Fruit fly (Drosophila melanogaster): ENCODE data around the gene Tango6.

Gene Tango6

DNA sequence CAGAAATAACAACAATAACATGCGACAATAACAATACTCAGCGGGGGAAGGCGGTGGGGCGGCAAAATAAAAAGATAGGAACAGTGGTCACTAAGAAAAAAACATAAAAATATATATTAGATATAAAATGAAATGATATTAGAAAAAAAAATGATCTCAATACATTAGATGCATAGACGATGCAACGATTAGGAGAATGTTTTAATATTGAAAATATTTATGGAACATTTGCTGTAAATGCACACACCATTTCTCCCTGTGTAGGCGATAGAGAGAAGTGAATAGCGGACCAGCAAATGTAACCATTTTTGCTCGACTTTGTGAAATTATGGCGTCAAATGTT is 2.6 kb upstream of the Tango6 start (continued):
- peak; percentile 44 for TF ChIP-seq CG31365 (tag; optimal IDR thresholded peaks at IDR 0.05)
- TF ChIP-seq crp (GFP tag; optimal IDR thresholded peaks at IDR 0.05): no peak
- peak; percentile 76 for TF ChIP-seq scrt (GFP tag; optimal IDR thresholded peaks at IDR 0.05)
- TF ChIP-seq lab (GFP tag; optimal IDR thresholded peaks at IDR 0.05): peak; percentile 95
- peak; percentile 65 for TF ChIP-seq nmo (GFP tag; optimal IDR thresholded peaks at IDR 0.05)
- peak; percentile 85 for TF ChIP-seq CG11696 (GFP tag; IDR thresholded peaks at IDR 0.05)
- TF ChIP-seq ab (GFP tag; optimal IDR thresholded peaks at IDR 0.05): no peak
- no peak for TF ChIP-seq h (optimal IDR thresholded peaks at IDR 0.05)
- TF ChIP-seq CG4360 (GFP tag; IDR thresholded peaks at IDR 0.05): 0 out of 2 replicates have a peak, but pooled peaks have one; percentile 51
- peak; percentile 73 for TF ChIP-seq pho (GFP tag; optimal IDR thresholded peaks at IDR 0.05)
- peak; percentile 95 for TF ChIP-seq CG9932 (GFP tag; IDR thresholded peaks at IDR 0.05)
- TF ChIP-seq Hr51 (GFP tag; optimal IDR thresholded peaks at IDR 0.05): peak; percentile 27 to 63
- TF ChIP-seq CG32772 (GFP tag; IDR thresholded peaks at IDR 0.05): peak; percentile 87
- peak; percentile 89 for TF ChIP-seq CG3281 (GFP tag; optimal IDR thresholded peaks at IDR 0.05)
- TF ChIP-seq schlank (tag; optimal IDR thresholded peaks at IDR 0.05): peak; percentile 49
- peak; percentile 58 for TF ChIP-seq org-1 (GFP tag; optimal IDR thresholded peaks at IDR 0.05)
- no peak for TF ChIP-seq CG10431 (GFP tag; optimal IDR thresholded peaks at IDR 0.05)
- peak; percentile 80 for TF ChIP-seq CG6765 (GFP tag; optimal IDR thresholded peaks at IDR 0.05)
- TF ChIP-seq hth (optimal IDR thresholded peaks at IDR 0.05): no peak
- peak; percentile 67 for TF ChIP-seq CG12391 (tag; optimal IDR thresholded peaks at IDR 0.05)
- TF ChIP-seq CG5245 (GFP tag; optimal IDR thresholded peaks at IDR 0.05): peak; percentile 19
- peak; percentile 78 for TF ChIP-seq CG17612 (GFP tag; IDR thresholded peaks at IDR 0.05)
- no peak for TF ChIP-seq CG6791 (GFP tag; IDR thresholded peaks at IDR 0.05; ENCODE audit: partially characterized antibody)
- peak; percentile 4 for TF ChIP-seq bab2 (GFP tag; optimal IDR thresholded peaks at IDR 0.05)
- TF ChIP-seq H15 (GFP tag; IDR thresholded peaks at IDR 0.05): peak; percentile 81
- no peak for TF ChIP-seq crc (GFP tag; optimal IDR thresholded peaks at IDR 0.05)
- TF ChIP-seq Trl (optimal IDR thresholded peaks at IDR 0.05): no peak
- TF ChIP-seq Trl (GFP tag; optimal IDR thresholded peaks at IDR 0.05): no peak
- peak; percentile 19 for TF ChIP-seq NC2β (GFP tag; optimal IDR thresholded peaks at IDR 0.05)
- peak; percentile 68 for TF ChIP-seq CG8765 (GFP tag; IDR thresholded peaks at IDR 0.05)
- no peak for TF ChIP-seq Mes4 (GFP tag; optimal IDR thresholded peaks at IDR 0.05)
- TF ChIP-seq CG12155 (GFP tag; optimal IDR thresholded peaks at IDR 0.05): peak; percentile 59
- TF ChIP-seq CG18011 (GFP tag; optimal IDR thresholded peaks at IDR 0.05): peak; percentile 31
- peak; percentile 79 for TF ChIP-seq unpg (GFP tag; optimal IDR thresholded peaks at IDR 0.05)
- TF ChIP-seq CG4730 (GFP tag; IDR thresholded peaks at IDR 0.05): peak; percentile 89
- no peak for TF ChIP-seq ewg (GFP tag; optimal IDR thresholded peaks at IDR 0.05)
- TF ChIP-seq Lim3 (GFP tag; IDR thresholded peaks at IDR 0.05): no peak
- TF ChIP-seq CG2678 (tag; optimal IDR thresholded peaks at IDR 0.05): peak; percentile 92
- no peak for TF ChIP-seq CG7745 (tag; optimal IDR thresholded peaks at IDR 0.05)
- TF ChIP-seq cad (GFP tag; optimal IDR thresholded peaks at IDR 0.05): no peak
- TF ChIP-seq kay (GFP tag; optimal IDR thresholded peaks at IDR 0.05): no peak
- TF ChIP-seq CG3065 (GFP tag; optimal IDR thresholded peaks at IDR 0.05): peak; percentile 21
- no peak for TF ChIP-seq CG2116 (GFP tag; optimal IDR thresholded peaks at IDR 0.05)
- peak; percentile 43 for TF ChIP-seq CG17361 (GFP tag; IDR thresholded peaks at IDR 0.05)
- TF ChIP-seq CG1647 (GFP tag; optimal IDR thresholded peaks at IDR 0.05): peak; percentile 25
- peak; percentile 38 for TF ChIP-seq maf-S (GFP tag; optimal IDR thresholded peaks at IDR 0.05)
- TF ChIP-seq YL-1 (GFP tag; optimal IDR thresholded peaks at IDR 0.05): no peak
- TF ChIP-seq en (GFP tag; optimal IDR thresholded peaks at IDR 0.05): no peak
- TF ChIP-seq odd (GFP tag; optimal IDR thresholded peaks at IDR 0.05): peak; percentile 3
- TF ChIP-seq ara (GFP tag; IDR thresholded peaks at IDR 0.05): peak; percentile 71
- no peak for TF ChIP-seq CTCF (GFP tag; optimal IDR thresholded peaks at IDR 0.05)
- peak; percentile 8 for TF ChIP-seq CG16815 (GFP tag; optimal IDR thresholded peaks at IDR 0.05)
- peak; percentile 90 for TF ChIP-seq ham (GFP tag; IDR thresholded peaks at IDR 0.05)
- peak; percentile 66 for TF ChIP-seq CG31441 (GFP tag; IDR thresholded peaks at IDR 0.05)
